Worm (Caenorhabditis elegans) whole organism, L2 larva: ENCODE data around the gene Y27F2A.11.

Experiments
- C34F6.9 ChIP-seq: fragments of 150-350 bp; optimal IDR thresholded peaks from 2 replicates; lab custom pipeline; 2014; ENCODE audit warnings: missing biosample characterization, missing genetic modification characterization
- F13H6.1 ChIP-seq: sonication (generic microtip); optimal IDR thresholded peaks from 2 replicates; lab custom pipeline; 2016; ENCODE audit warnings: missing genetic modification characterization, missing compliant biosample characterization
- R02D3.7 ChIP-seq: fragments of 150-350 bp; optimal IDR thresholded peaks from 2 replicates; lab custom pipeline; 2014; ENCODE audit warnings: missing biosample characterization, missing genetic modification characterization
- ZK546.5 ChIP-seq: sonication (generic microtip); optimal IDR thresholded peaks from 2 replicates; lab custom pipeline; 2017; ENCODE audit warnings: missing biosample characterization, missing genetic modification characterization
- alr-1 ChIP-seq: fragments of 150-350 bp; optimal IDR thresholded peaks from 2 replicates; lab custom pipeline; 2014; ENCODE audit warnings: missing biosample characterization, missing genetic modification characterization
- aly-2 ChIP-seq: fragments of 150-350 bp; optimal IDR thresholded peaks from 2 replicates; lab custom pipeline; 2014; ENCODE audit warnings: missing biosample characterization, missing genetic modification characterization
- blmp-1 ChIP-seq: sonication (generic microtip); optimal IDR thresholded peaks from 2 replicates; lab custom pipeline; 2017; ENCODE audit warnings: missing genetic modification characterization, mild to moderate bottlenecking, missing compliant biosample characterization, antibody characterized with exemption, moderate library complexity; ENCODE audit not compliant: insufficient read depth
- ceh-16 ChIP-seq: fragments of 150-350 bp; optimal IDR thresholded peaks from 2 replicates; lab custom pipeline; 2014; ENCODE audit warnings: missing biosample characterization, missing genetic modification characterization
- crh-2 ChIP-seq: sonication (generic microtip); optimal IDR thresholded peaks from 2 replicates; lab custom pipeline; 2017; ENCODE audit warnings: missing biosample characterization, missing genetic modification characterization
- egl-27 ChIP-seq: sonication (generic microtip); optimal IDR thresholded peaks from 3 replicates; lab custom pipeline; 2017; ENCODE audit warnings: missing biosample characterization, missing genetic modification reagents, missing genetic modification characterization
- elt-1 ChIP-seq: fragments of 150-350 bp; optimal IDR thresholded peaks from 2 replicates; lab custom pipeline; 2014; ENCODE audit warnings: missing biosample characterization, missing genetic modification characterization
- fos-1 ChIP-seq: fragments of 150-350 bp; optimal IDR thresholded peaks from 2 replicates; lab custom pipeline; 2014; ENCODE audit warnings: missing biosample characterization, missing genetic modification characterization
- lin-11 ChIP-seq: fragments of 150-350 bp; sonication (generic microtip); optimal IDR thresholded peaks from 2 replicates; lab custom pipeline; 2014; ENCODE audit warnings: missing biosample characterization, missing genetic modification characterization, inconsistent platforms, mixed read lengths
- lin-13 ChIP-seq: fragments of 150-350 bp; optimal IDR thresholded peaks from 2 replicates; lab custom pipeline; 2014; ENCODE audit warnings: missing biosample characterization, missing genetic modification reagents, missing genetic modification characterization
- lin-39 ChIP-seq: fragments of 150-350 bp; optimal IDR thresholded peaks from 2 replicates; lab custom pipeline; 2014; ENCODE audit warnings: missing biosample characterization, missing genetic modification reagents, missing genetic modification characterization
- lsy-2 ChIP-seq, 2 experiments: fragments of 150-350 bp in 1 of 2; sonication (generic microtip) in 1 of 2; optimal IDR thresholded peaks; 2 replicates each; lab custom pipeline; 2014 to 2017; ENCODE audit warnings: missing biosample characterization in 2 of 2, missing genetic modification characterization in 2 of 2
- mab-5 ChIP-seq: fragments of 150-350 bp; optimal IDR thresholded peaks from 2 replicates; lab custom pipeline; 2014; ENCODE audit warnings: missing biosample characterization, missing genetic modification characterization
- mdl-1 ChIP-seq, 2 experiments: fragments of 150-350 bp in 1 of 2; sonication (generic microtip) in 1 of 2; optimal IDR thresholded peaks; 2 replicates each; lab custom pipeline; 2017; ENCODE audit warnings: missing biosample characterization in 2 of 2, missing genetic modification characterization in 2 of 2
- nhr-12 ChIP-seq: fragments of 150-350 bp; optimal IDR thresholded peaks from 2 replicates; lab custom pipeline; 2014; ENCODE audit warnings: missing biosample characterization, missing genetic modification characterization
- nhr-129 ChIP-seq: fragments of 150-350 bp; optimal IDR thresholded peaks from 2 replicates; lab custom pipeline; 2014; ENCODE audit warnings: missing biosample characterization, missing genetic modification characterization
- nhr-23 ChIP-seq: fragments of 150-350 bp; optimal IDR thresholded peaks from 2 replicates; lab custom pipeline; 2014; ENCODE audit warnings: missing biosample characterization, missing genetic modification reagents, missing genetic modification characterization
- nhr-237 ChIP-seq: fragments of 150-350 bp; optimal IDR thresholded peaks from 2 replicates; lab custom pipeline; 2014; ENCODE audit warnings: missing biosample characterization, missing genetic modification characterization
- nhr-6 ChIP-seq: fragments of 150-350 bp; optimal IDR thresholded peaks from 2 replicates; lab custom pipeline; 2014; ENCODE audit warnings: missing biosample characterization, missing genetic modification characterization
- sem-4 ChIP-seq: fragments of 150-350 bp; optimal IDR thresholded peaks from 2 replicates; lab custom pipeline; 2014; ENCODE audit warnings: missing biosample characterization, missing genetic modification reagents, missing genetic modification characterization
- skn-1 ChIP-seq: sonication (generic microtip); optimal IDR thresholded peaks from 2 replicates; lab custom pipeline; 2017; ENCODE audit warnings: missing biosample characterization, missing genetic modification characterization
- sma-3 ChIP-seq: sonication (generic microtip); optimal IDR thresholded peaks from 2 replicates; lab custom pipeline; 2016; ENCODE audit warnings: missing genetic modification reagents, missing genetic modification characterization, missing compliant biosample characterization
- sma-9 ChIP-seq, 2 experiments: fragments of 150-350 bp in 1 of 2; sonication (generic microtip) in 1 of 2; optimal IDR thresholded peaks; 2 replicates each; lab custom pipeline; 2014 to 2016; ENCODE audit warnings: missing genetic modification characterization in 2 of 2, mild to moderate bottlenecking in 1 of 2, missing biosample characterization in 1 of 2, missing compliant biosample characterization in 1 of 2, missing genetic modification reagents in 1 of 2, moderate library complexity in 1 of 2
- snpc-4 ChIP-seq: fragments of 150-350 bp; optimal IDR thresholded peaks from 2 replicates; lab custom pipeline; 2014; ENCODE audit warnings: missing biosample characterization, missing genetic modification characterization
- unc-39 ChIP-seq: fragments of 150-350 bp; optimal IDR thresholded peaks from 2 replicates; lab custom pipeline; 2014; ENCODE audit warnings: missing biosample characterization, missing genetic modification characterization
- unc-55 ChIP-seq: fragments of 150-350 bp; sonication (generic microtip); optimal IDR thresholded peaks from 3 replicates; lab custom pipeline; 2014; ENCODE audit warnings: missing biosample characterization, missing genetic modification reagents, missing genetic modification characterization
- unc-62 ChIP-seq: fragments of 150-350 bp; optimal IDR thresholded peaks from 2 replicates; lab custom pipeline; 2014; ENCODE audit warnings: missing biosample characterization, missing genetic modification reagents, missing genetic modification characterization
- ztf-1 ChIP-seq: fragments of 200-800 bp; sonication (Bioruptor generic); conservative IDR thresholded peaks from 2 replicates; pipeline ENCODE4 v1.3.6; 2022; ENCODE audit warnings: missing genetic modification characterization, missing compliant biosample characterization
- ztf-11 ChIP-seq: sonication (generic microtip); optimal IDR thresholded peaks from 2 replicates; lab custom pipeline; 2017; ENCODE audit warnings: missing biosample characterization, missing genetic modification characterization
- ztf-4 ChIP-seq: fragments of 150-350 bp; optimal IDR thresholded peaks from 2 replicates; lab custom pipeline; 2014; ENCODE audit warnings: missing biosample characterization, missing genetic modification characterization

Gene Y27F2A.11

ce11 chrII:3225200-3225599 is 36.1 kb downstream of the Y27F2A.11 start, which contains the start of gene ZC239.16:
Gene ZC239.16, minus strand, starts transcription at chrII:3225319.
- TF ChIP-seq fos-1 (tag; lab: Kevin White, UChicago) (peak; percentile 63), F13H6.1 (tag; lab: Kevin White, UChicago) (no peak), mdl-1 (tag; optimal IDR thresholded peaks at IDR 0.05; lab: Kevin White, UChicago) (no peak), skn-1 (tag; lab: Kevin White, UChicago) (no peak)

- TF ChIP-seq unc-39 (tag; lab: Kevin White, UChicago), result no peak
- no peak for TF ChIP-seq ZK546.5 (tag; lab: Kevin White, UChicago)
- TF ChIP-seq mdl-1 (tag; optimal IDR thresholded peaks at IDR 0.05; lab: Kevin White, UChicago), result no peak
- TF ChIP-seq skn-1 (tag; lab: Kevin White, UChicago), result no peak
- no peak for TF ChIP-seq C34F6.9 (tag; lab: Kevin White, UChicago)
- TF ChIP-seq nhr-129 (tag; lab: Kevin White, UChicago), result no peak
- no peak for TF ChIP-seq ceh-16 (tag; lab: Kevin White, UChicago)
- no peak for TF ChIP-seq ztf-11
- no peak for TF ChIP-seq R02D3.7
- no peak for TF ChIP-seq mab-5
- TF ChIP-seq fos-1 (tag; lab: Kevin White, UChicago), result no peak
Measured at ce11 chrII:3225780-3226179, 36.6 kb downstream of the Y27F2A.11 start, which contains the start of gene ZC239.17. Gene ZC239.17, minus strand, starts transcription at chrII:3225880.

- TF ChIP-seq unc-39 (tag; lab: Kevin White, UChicago) (no peak), blmp-1 (no peak), mdl-1 (tag; optimal IDR thresholded peaks at IDR 0.05; lab: Kevin White, UChicago) (no peak), lin-13 (GFP tag; lab: Kevin White, UChicago) (no peak), nhr-12 (no peak), ztf-1 (GFP tag; lab: Robert Waterston, UW) (no peak), skn-1 (tag; lab: Kevin White, UChicago) (no peak), egl-27 (tag; lab: Kevin White, UChicago) (no peak), nhr-6 (tag; lab: Kevin White, UChicago) (no peak)
Measured at ce11 chrII:3230422-3230821, 41.3 kb downstream of the Y27F2A.11 start, which contains the start of gene srh-297. Gene srh-297, minus strand, starts transcription at chrII:3230522.

- no peak for TF ChIP-seq nhr-129 (tag; lab: Kevin White, UChicago)
- TF ChIP-seq mab-5, result no peak
- TF ChIP-seq aly-2 (tag; lab: Kevin White, UChicago), result no peak
- no peak for TF ChIP-seq nhr-237 (tag; lab: Kevin White, UChicago)
- TF ChIP-seq snpc-4, result no peak
- TF ChIP-seq alr-1 (tag; lab: Kevin White, UChicago), result no peak
- TF ChIP-seq, all 48 proteins: peak for 0
Measured at ce11 chrII:3234725-3235124, 45.6 kb downstream of the Y27F2A.11 start, which contains the start of gene C17F4.8. Gene C17F4.8, minus strand, starts transcription at chrII:3234825.

ce11 chrII:3237038-3237521 is 47.9 kb downstream of the Y27F2A.11 start, which contains the start of the genes srz-67 and C17F4.11:
Gene srz-67, minus strand, starts transcription at chrII:3237138.
Gene C17F4.11, plus strand, starts transcription at chrII:3237471.
- TF ChIP-seq lin-11 (tag; lab: Kevin White, UChicago) (no peak), ztf-4 (tag; lab: Kevin White, UChicago) (no peak), lsy-2 (tag; optimal IDR thresholded peaks at IDR 0.05; lab: Kevin White, UChicago) (no peak), elt-1 (no peak), sma-9 (GFP tag; optimal IDR thresholded peaks at IDR 0.05; lab: Kevin White, UChicago) (no peak), sma-9 (tag; optimal IDR thresholded peaks at IDR 0.05; lab: Kevin White, UChicago) (no peak), nhr-129 (tag; lab: Kevin White, UChicago) (no peak), snpc-4 (no peak), crh-2 (tag; lab: Kevin White, UChicago) (no peak), unc-62 (GFP tag; lab: Kevin White, UChicago) (no peak), nhr-12 (no peak), sma-3 (GFP tag; lab: Kevin White, UChicago) (no peak), nhr-23 (tag; lab: Kevin White, UChicago) (no peak), skn-1 (tag; lab: Kevin White, UChicago) (no peak), mdl-1 (tag; optimal IDR thresholded peaks at IDR 0.05; lab: Kevin White, UChicago) (no peak), unc-55 (GFP tag; lab: Kevin White, UChicago) (no peak), sem-4 (tag; lab: Kevin White, UChicago) (no peak), blmp-1 (no peak), lin-39 (tag; lab: Kevin White, UChicago) (no peak)
